Fruit fly (Drosophila melanogaster) whole organism, adult: ENCODE measurements around the gene Myo61F.

Experiments
- CG33017 ChIP-seq: fragments of 200-800 bp; sonication (Bioruptor generic); optimal IDR thresholded peaks from 2 replicates; lab custom pipeline; 2018; ENCODE audit warnings: missing biosample characterization, mild to moderate bottlenecking, missing genetic modification characterization, moderate library complexity
- CG7045 ChIP-seq: fragments of 200-800 bp; sonication (Bioruptor generic); optimal IDR thresholded peaks from 2 replicates; lab custom pipeline; 2017; ENCODE audit warnings: missing biosample characterization, mild to moderate bottlenecking, missing genetic modification characterization
- Clk ChIP-seq: fragments of 200-800 bp; sonication (Bioruptor generic); optimal IDR thresholded peaks from 2 replicates; lab custom pipeline; 2017; ENCODE audit warnings: missing biosample characterization, missing genetic modification characterization
- cic ChIP-seq: fragments of 200-800 bp; sonication (Bioruptor generic); optimal IDR thresholded peaks from 2 replicates; lab custom pipeline; 2017; ENCODE audit warnings: missing biosample characterization, mild to moderate bottlenecking, missing genetic modification characterization, moderate library complexity
- kay ChIP-seq: fragments of 200-800 bp; sonication (Bioruptor generic); peaks from one replicate; lab custom pipeline; 2016; ENCODE audit warnings: missing biosample characterization, missing genetic modification characterization, borderline replicate concordance
- ovo ChIP-seq: fragments of 200-800 bp; sonication (Bioruptor generic); optimal IDR thresholded peaks from 2 replicates; lab custom pipeline; 2016; ENCODE audit warnings: missing biosample characterization, missing genetic modification characterization

- no peak for TF ChIP-seq CG33017 (tag; lab: Kevin White, UChicago)
- no peak for TF ChIP-seq cic
- TF ChIP-seq ovo: no peak
- no peak for TF ChIP-seq Clk (GFP tag; lab: Kevin White, UChicago)
- TF ChIP-seq kay (GFP tag; lab: Kevin White, UChicago): no peak
- TF ChIP-seq CG7045 (GFP tag; lab: Kevin White, UChicago): no peak
Observed at dm6 chr3L:1335989-1336961, 18.0 kb downstream of the Myo61F start.
